Fruit fly (Drosophila melanogaster): ENCODE measurements around the gene Pmvk.

Gene Pmvk

DNA sequence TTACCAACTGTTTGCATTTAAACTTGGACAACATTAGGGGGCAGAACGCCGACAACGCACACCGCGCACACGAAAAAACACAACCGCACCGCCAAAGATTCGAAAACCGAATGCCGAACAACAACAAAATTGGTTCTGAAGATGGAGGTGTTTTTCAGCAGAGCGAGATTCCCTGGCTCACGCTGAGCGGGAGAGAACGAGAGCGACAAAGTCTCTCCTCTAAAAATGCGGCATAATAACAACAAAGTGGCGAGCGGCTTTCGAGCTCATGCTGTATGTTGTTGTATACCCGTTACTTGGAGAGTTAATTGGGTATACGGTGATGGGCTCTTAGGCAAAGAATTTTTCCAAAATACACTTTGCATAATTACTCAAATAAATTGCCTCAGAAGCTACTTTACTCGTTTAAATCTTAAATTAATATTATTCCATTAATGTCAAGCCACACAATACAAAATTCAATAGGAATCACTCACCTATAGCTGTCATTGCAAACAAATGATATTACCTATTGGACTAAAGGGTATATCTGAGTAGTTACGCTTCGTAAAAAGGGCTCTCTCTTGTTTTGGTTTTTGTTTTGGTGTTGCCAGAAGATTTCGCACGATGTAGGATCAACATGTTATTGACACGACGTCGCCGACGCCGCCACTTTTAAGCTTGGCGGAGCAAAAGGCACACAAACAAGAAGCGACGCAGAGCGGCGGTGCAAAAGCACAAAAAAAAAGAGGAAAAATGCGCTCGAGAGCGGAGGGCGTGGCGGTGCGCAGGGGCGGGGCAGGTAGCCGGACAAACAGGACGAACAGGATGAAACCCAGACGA is 7.4 kb downstream of the Pmvk start (continued):
- no peak for TF ChIP-seq CkIIα-i1 (GFP tag; IDR thresholded peaks at IDR 0.05)
- TF ChIP-seq CG2129 (GFP tag; IDR thresholded peaks at IDR 0.05; ENCODE audit: partially characterized antibody), result no peak
- peak; percentile 35; the same call in 1 of the 4 replicates for TF ChIP-seq Gug (GFP tag; IDR thresholded peaks at IDR 0.05)
- peak; percentile 17 for TF ChIP-seq maf-S (GFP tag; optimal IDR thresholded peaks at IDR 0.05)
- TF ChIP-seq pho (GFP tag; optimal IDR thresholded peaks at IDR 0.05), result peak; percentile 65
- no peak for TF ChIP-seq CG8281 (tag; optimal IDR thresholded peaks at IDR 0.05)
- no peak for TF ChIP-seq B-H2 (GFP tag; optimal IDR thresholded peaks at IDR 0.05)
- TF ChIP-seq CG3995 (GFP tag; optimal IDR thresholded peaks at IDR 0.05), result no peak
- TF ChIP-seq CG12219 (GFP tag; optimal IDR thresholded peaks at IDR 0.05), result peak; percentile 53
- peak; percentile 69 for TF ChIP-seq Elba2 (GFP tag; optimal IDR thresholded peaks at IDR 0.05)
- peak; percentile 84 for TF ChIP-seq D19A (tag; optimal IDR thresholded peaks at IDR 0.05)
- TF ChIP-seq MBD-R2 (GFP tag; IDR thresholded peaks at IDR 0.05), result peak; percentile 46; the same call in 1 of the 2 replicates
- TF ChIP-seq CG13424 (tag; optimal IDR thresholded peaks at IDR 0.05), result peak; percentile 69
- peak in 1 of 2 experiments; percentile 62 for TF ChIP-seq pan (optimal IDR thresholded peaks at IDR 0.05)
- TF ChIP-seq pan (GFP tag; optimal IDR thresholded peaks at IDR 0.05 in 1 of 2, IDR thresholded peaks at IDR 0.05 in 1 of 2), result no peak
- peak; percentile 27 for TF ChIP-seq trem (tag; optimal IDR thresholded peaks at IDR 0.05)
- peak; percentile 53 for TF ChIP-seq CG8388 (GFP tag; optimal IDR thresholded peaks at IDR 0.05)
- TF ChIP-seq ATbp (GFP tag; optimal IDR thresholded peaks at IDR 0.05), result peak; percentile 26
- no peak; the same call in 1 of the 2 replicates for TF ChIP-seq Adf1 (GFP tag; IDR thresholded peaks at IDR 0.05)
- no peak for TF ChIP-seq nerfin-2 (GFP tag; IDR thresholded peaks at IDR 0.05; ENCODE audit: partially characterized antibody)
- TF ChIP-seq Xbp1 (GFP tag; optimal IDR thresholded peaks at IDR 0.05), result peak; percentile 61
- TF ChIP-seq da (GFP tag; optimal IDR thresholded peaks at IDR 0.05), result no peak
- peak; percentile 59 for TF ChIP-seq Blimp-1 (GFP tag; optimal IDR thresholded peaks at IDR 0.05)
- TF ChIP-seq CoRest (tag; optimal IDR thresholded peaks at IDR 0.05), result peak; percentile 75
- no peak for TF ChIP-seq hth (optimal IDR thresholded peaks at IDR 0.05)
- TF ChIP-seq Hsf (GFP tag; optimal IDR thresholded peaks at IDR 0.05), result peak; percentile 66
- peak; percentile 76 for TF ChIP-seq CG7839 (tag; optimal IDR thresholded peaks at IDR 0.05)
- 0 out of 3 replicates have a peak, but pooled peaks have one; percentile 15 for TF ChIP-seq CG2199 (GFP tag; IDR thresholded peaks at IDR 0.05)
- no peak for TF ChIP-seq Neu2 (GFP tag; optimal IDR thresholded peaks at IDR 0.05; ENCODE audit: borderline replicate concordance)
- TF ChIP-seq mirr (GFP tag; optimal IDR thresholded peaks at IDR 0.05), result peak; percentile 29
- TF ChIP-seq H15 (GFP tag; IDR thresholded peaks at IDR 0.05), result no peak
- peak; percentile 82 for TF ChIP-seq Hmr (GFP tag; optimal IDR thresholded peaks at IDR 0.05)
- TF ChIP-seq CG15073 (GFP tag; optimal IDR thresholded peaks at IDR 0.05), result no peak
- no peak for TF ChIP-seq sna (GFP tag; IDR thresholded peaks at IDR 0.05; ENCODE audit: partially characterized antibody)
- no peak for TF ChIP-seq CG6791 (GFP tag; IDR thresholded peaks at IDR 0.05; ENCODE audit: partially characterized antibody)
- TF ChIP-seq mam (GFP tag; optimal IDR thresholded peaks at IDR 0.05), result peak; percentile 73
- peak; percentile 37 for TF ChIP-seq slou (GFP tag; optimal IDR thresholded peaks at IDR 0.05)
- TF ChIP-seq bab2 (GFP tag; optimal IDR thresholded peaks at IDR 0.05), result peak; percentile 12
- peak; percentile 60 for TF ChIP-seq pfk (GFP tag; optimal IDR thresholded peaks at IDR 0.05)
- peak; percentile 78 for TF ChIP-seq CG3281 (GFP tag; optimal IDR thresholded peaks at IDR 0.05)
- TF ChIP-seq ap (GFP tag; IDR thresholded peaks at IDR 0.05), result no peak
- 0 out of 2 replicates have a peak, but pooled peaks have one; percentile 27 for TF ChIP-seq onecut (GFP tag; IDR thresholded peaks at IDR 0.05)
- no peak for TF ChIP-seq tna (GFP tag; IDR thresholded peaks at IDR 0.05; ENCODE audit: partially characterized antibody)
- TF ChIP-seq usp (GFP tag; optimal IDR thresholded peaks at IDR 0.05), result no peak
- peak; percentile 71 for TF ChIP-seq ind (GFP tag; optimal IDR thresholded peaks at IDR 0.05)
- no peak for TF ChIP-seq luna (GFP tag; optimal IDR thresholded peaks at IDR 0.05)
- no peak for TF ChIP-seq sr (GFP tag; IDR thresholded peaks at IDR 0.05)
- no peak for TF ChIP-seq YL-1 (GFP tag; optimal IDR thresholded peaks at IDR 0.05)
- peak; percentile 20 for TF ChIP-seq Chrac-16 (GFP tag; optimal IDR thresholded peaks at IDR 0.05)

Measured in whole organism, embryonic.